Fruit fly (Drosophila melanogaster) whole organism, pupa: Measurements from ENCODE around the gene Mrm2.

ENCODE experiments used
- CG14655 ChIP-seq: fragments of 200-800 bp; sonication (Bioruptor generic); optimal IDR thresholded peaks from 3 replicates; lab custom pipeline; 2017; ENCODE audit warnings: mild to moderate bottlenecking, missing biosample characterization, missing genetic modification reagents, missing genetic modification characterization
- CG15710 ChIP-seq: fragments of 200-800 bp; sonication (Bioruptor generic); optimal IDR thresholded peaks from 2 replicates; lab custom pipeline; 2018; ENCODE audit warnings: missing biosample characterization, mild to moderate bottlenecking, missing genetic modification characterization, moderate library complexity
- Ets98B ChIP-seq: fragments of 200-800 bp; sonication (Bioruptor generic); IDR thresholded peaks from 2 replicates; pipeline ENCODE4 v1.3.6; 2022; ENCODE audit warnings: missing biosample characterization, missing genetic modification characterization
- Pif1B ChIP-seq: fragments of 200-800 bp; sonication (Bioruptor generic); optimal IDR thresholded peaks from 3 replicates; lab custom pipeline; 2016; ENCODE audit warnings: missing biosample characterization, missing genetic modification characterization
- rn ChIP-seq: fragments of 200-800 bp; sonication (Bioruptor generic); IDR thresholded peaks from 2 replicates; pipeline ENCODE4 v1.3.6; 2022; ENCODE audit warnings: missing biosample characterization, missing genetic modification characterization

Gene Mrm2

dm6 chr3R:19911030-19911429 lies 49.6 kb downstream of the Mrm2 start:
- no peak for TF ChIP-seq CG14655 (GFP tag; lab: Kevin White, UChicago)
- no peak for TF ChIP-seq Pif1B
- TF ChIP-seq Ets98B (GFP tag; lab: Robert Waterston, UW) = no peak
- no peak for TF ChIP-seq CG15710 (tag; lab: Kevin White, UChicago)
- no peak for TF ChIP-seq rn
